Worm (Caenorhabditis elegans) whole organism, L2 larva: ENCODE measurements around the gene gst-34.
"Not testable (repeated sequence)": the region's sequence is repeated elsewhere in the genome, so short reads cannot be mapped to it uniquely, and the experiment has no call there.

Source experiments
- C34F6.9 ChIP-seq: fragments of 150-350 bp; optimal IDR thresholded peaks from 2 replicates; lab custom pipeline; 2014; ENCODE audit warnings: missing biosample characterization, missing genetic modification characterization
- R02D3.7 ChIP-seq: fragments of 150-350 bp; optimal IDR thresholded peaks from 2 replicates; lab custom pipeline; 2014; ENCODE audit warnings: missing biosample characterization, missing genetic modification characterization
- Y55F3AM.14 ChIP-seq: fragments of 200-800 bp; sonication (Bioruptor generic); optimal IDR thresholded peaks from 2 replicates; lab custom pipeline; 2018; ENCODE audit warnings: mild to moderate bottlenecking, missing genetic modification characterization, missing compliant biosample characterization
- ZK546.5 ChIP-seq: sonication (generic microtip); optimal IDR thresholded peaks from 2 replicates; lab custom pipeline; 2017; ENCODE audit warnings: missing biosample characterization, missing genetic modification characterization
- alr-1 ChIP-seq: fragments of 150-350 bp; optimal IDR thresholded peaks from 2 replicates; lab custom pipeline; 2014; ENCODE audit warnings: missing biosample characterization, missing genetic modification characterization
- ama-1 ChIP-seq: fragments of 150-350 bp; optimal IDR thresholded peaks from 2 replicates; lab custom pipeline; 2018; ENCODE audit warnings: inconsistent platforms
- blmp-1 ChIP-seq: sonication (generic microtip); optimal IDR thresholded peaks from 2 replicates; lab custom pipeline; 2017; ENCODE audit warnings: missing genetic modification characterization, mild to moderate bottlenecking, missing compliant biosample characterization, antibody characterized with exemption, moderate library complexity; ENCODE audit not compliant: insufficient read depth
- ceh-16 ChIP-seq: fragments of 150-350 bp; optimal IDR thresholded peaks from 2 replicates; lab custom pipeline; 2014; ENCODE audit warnings: missing biosample characterization, missing genetic modification characterization
- ceh-82 ChIP-seq: fragments of 150-350 bp; optimal IDR thresholded peaks from 2 replicates; lab custom pipeline; 2014; ENCODE audit warnings: missing biosample characterization, missing genetic modification characterization
- crh-2 ChIP-seq: sonication (generic microtip); optimal IDR thresholded peaks from 2 replicates; lab custom pipeline; 2017; ENCODE audit warnings: missing biosample characterization, missing genetic modification characterization
- dmd-4 ChIP-seq: sonication (generic microtip); optimal IDR thresholded peaks from 2 replicates; lab custom pipeline; 2017; ENCODE audit warnings: missing biosample characterization, missing genetic modification characterization
- egl-27 ChIP-seq: sonication (generic microtip); optimal IDR thresholded peaks from 3 replicates; lab custom pipeline; 2017; ENCODE audit warnings: missing biosample characterization, missing genetic modification reagents, missing genetic modification characterization
- elt-1 ChIP-seq: fragments of 150-350 bp; optimal IDR thresholded peaks from 2 replicates; lab custom pipeline; 2014; ENCODE audit warnings: missing biosample characterization, missing genetic modification characterization
- elt-3 ChIP-seq: sonication (generic microtip); optimal IDR thresholded peaks from 2 replicates; lab custom pipeline; 2017; ENCODE audit warnings: missing biosample characterization, missing genetic modification characterization
- fos-1 ChIP-seq: fragments of 150-350 bp; optimal IDR thresholded peaks from 2 replicates; lab custom pipeline; 2014; ENCODE audit warnings: missing biosample characterization, missing genetic modification characterization
- gmeb-1 ChIP-seq: fragments of 150-350 bp; optimal IDR thresholded peaks from 2 replicates; lab custom pipeline; 2014; ENCODE audit warnings: missing biosample characterization, missing genetic modification characterization
- lin-11 ChIP-seq: fragments of 150-350 bp; sonication (generic microtip); optimal IDR thresholded peaks from 2 replicates; lab custom pipeline; 2014; ENCODE audit warnings: missing biosample characterization, missing genetic modification characterization, inconsistent platforms, mixed read lengths
- lin-13 ChIP-seq: fragments of 150-350 bp; optimal IDR thresholded peaks from 2 replicates; lab custom pipeline; 2014; ENCODE audit warnings: missing biosample characterization, missing genetic modification reagents, missing genetic modification characterization
- lin-39 ChIP-seq: fragments of 150-350 bp; optimal IDR thresholded peaks from 2 replicates; lab custom pipeline; 2014; ENCODE audit warnings: missing biosample characterization, missing genetic modification reagents, missing genetic modification characterization
- lsy-2 ChIP-seq, 2 experiments: fragments of 150-350 bp in 1 of 2; sonication (generic microtip) in 1 of 2; optimal IDR thresholded peaks; 2 replicates each; lab custom pipeline; 2014 to 2017; ENCODE audit warnings: missing biosample characterization in 2 of 2, missing genetic modification characterization in 2 of 2
- mbf-1 ChIP-seq: sonication (generic microtip); optimal IDR thresholded peaks from 2 replicates; lab custom pipeline; 2017; ENCODE audit warnings: missing biosample characterization, missing genetic modification characterization
- mdl-1 ChIP-seq, 2 experiments: fragments of 150-350 bp in 1 of 2; sonication (generic microtip) in 1 of 2; optimal IDR thresholded peaks; 2 replicates each; lab custom pipeline; 2017; ENCODE audit warnings: missing biosample characterization in 2 of 2, missing genetic modification characterization in 2 of 2
- nhr-10 ChIP-seq: sonication (generic microtip); optimal IDR thresholded peaks from 2 replicates; lab custom pipeline; 2017; ENCODE audit warnings: missing biosample characterization, missing genetic modification characterization
- nhr-11 ChIP-seq: fragments of 150-350 bp; optimal IDR thresholded peaks from 2 replicates; lab custom pipeline; 2014; ENCODE audit warnings: missing biosample characterization, missing genetic modification characterization
- nhr-12 ChIP-seq: fragments of 150-350 bp; optimal IDR thresholded peaks from 2 replicates; lab custom pipeline; 2014; ENCODE audit warnings: missing biosample characterization, missing genetic modification characterization
- nhr-129 ChIP-seq: fragments of 150-350 bp; optimal IDR thresholded peaks from 2 replicates; lab custom pipeline; 2014; ENCODE audit warnings: missing biosample characterization, missing genetic modification characterization
- nhr-21 ChIP-seq: fragments of 150-350 bp; optimal IDR thresholded peaks from 2 replicates; lab custom pipeline; 2014; ENCODE audit warnings: missing biosample characterization, missing genetic modification characterization
- nhr-23 ChIP-seq: fragments of 150-350 bp; optimal IDR thresholded peaks from 2 replicates; lab custom pipeline; 2014; ENCODE audit warnings: missing biosample characterization, missing genetic modification reagents, missing genetic modification characterization
- nhr-237 ChIP-seq: fragments of 150-350 bp; optimal IDR thresholded peaks from 2 replicates; lab custom pipeline; 2014; ENCODE audit warnings: missing biosample characterization, missing genetic modification characterization
- nhr-25 ChIP-seq: fragments of 150-350 bp; sonication (generic microtip); optimal IDR thresholded peaks from 3 replicates; lab custom pipeline; 2014; ENCODE audit warnings: missing biosample characterization, missing genetic modification characterization
- nhr-6 ChIP-seq: fragments of 150-350 bp; optimal IDR thresholded peaks from 2 replicates; lab custom pipeline; 2014; ENCODE audit warnings: missing biosample characterization, missing genetic modification characterization
- nhr-77 ChIP-seq: fragments of 150-350 bp; optimal IDR thresholded peaks from 2 replicates; lab custom pipeline; 2014; ENCODE audit warnings: missing biosample characterization, missing genetic modification characterization
- peb-1 ChIP-seq: fragments of 150-350 bp; optimal IDR thresholded peaks from 2 replicates; lab custom pipeline; 2014; ENCODE audit warnings: missing biosample characterization, missing genetic modification characterization
- sem-4 ChIP-seq: fragments of 150-350 bp; optimal IDR thresholded peaks from 2 replicates; lab custom pipeline; 2014; ENCODE audit warnings: missing biosample characterization, missing genetic modification reagents, missing genetic modification characterization
- sma-3 ChIP-seq: sonication (generic microtip); optimal IDR thresholded peaks from 2 replicates; lab custom pipeline; 2016; ENCODE audit warnings: missing genetic modification reagents, missing genetic modification characterization, missing compliant biosample characterization
- sma-9 ChIP-seq, 2 experiments: fragments of 150-350 bp in 1 of 2; sonication (generic microtip) in 1 of 2; optimal IDR thresholded peaks; 2 replicates each; lab custom pipeline; 2014 to 2016; ENCODE audit warnings: missing genetic modification characterization in 2 of 2, mild to moderate bottlenecking in 1 of 2, missing biosample characterization in 1 of 2, missing compliant biosample characterization in 1 of 2, missing genetic modification reagents in 1 of 2, moderate library complexity in 1 of 2
- snpc-4 ChIP-seq: fragments of 150-350 bp; optimal IDR thresholded peaks from 2 replicates; lab custom pipeline; 2014; ENCODE audit warnings: missing biosample characterization, missing genetic modification characterization
- unc-39 ChIP-seq: fragments of 150-350 bp; optimal IDR thresholded peaks from 2 replicates; lab custom pipeline; 2014; ENCODE audit warnings: missing biosample characterization, missing genetic modification characterization
- unc-55 ChIP-seq: fragments of 150-350 bp; sonication (generic microtip); optimal IDR thresholded peaks from 3 replicates; lab custom pipeline; 2014; ENCODE audit warnings: missing biosample characterization, missing genetic modification reagents, missing genetic modification characterization
- unc-62 ChIP-seq: fragments of 150-350 bp; optimal IDR thresholded peaks from 2 replicates; lab custom pipeline; 2014; ENCODE audit warnings: missing biosample characterization, missing genetic modification reagents, missing genetic modification characterization
- zag-1 ChIP-seq: fragments of 150-350 bp; optimal IDR thresholded peaks from 2 replicates; lab custom pipeline; 2014; ENCODE audit warnings: missing biosample characterization, missing genetic modification characterization
- ztf-1 ChIP-seq: fragments of 200-800 bp; sonication (Bioruptor generic); conservative IDR thresholded peaks from 2 replicates; pipeline ENCODE4 v1.3.6; 2022; ENCODE audit warnings: missing genetic modification characterization, missing compliant biosample characterization
- ztf-11 ChIP-seq: sonication (generic microtip); optimal IDR thresholded peaks from 2 replicates; lab custom pipeline; 2017; ENCODE audit warnings: missing biosample characterization, missing genetic modification characterization
- ztf-4 ChIP-seq: fragments of 150-350 bp; optimal IDR thresholded peaks from 2 replicates; lab custom pipeline; 2014; ENCODE audit warnings: missing biosample characterization, missing genetic modification characterization

The gst-34 gene

ce11 chrII:15171816-15172215, 11.2 kb downstream of the gst-34 start, which contains the start of gene gst-39:
Gene gst-39, minus strand, starts transcription at chrII:15171916.
- TF ChIP-seq peb-1; fos-1 (tag; lab: Kevin White, UChicago); lin-39 (tag; lab: Kevin White, UChicago): not testable (repeated sequence)

ce11 chrII:15169811-15170282, 13.2 kb downstream of the gst-34 start, which contains the start of gene gst-29:
Gene gst-29, minus strand, starts transcription at chrII:15169861.
- TF ChIP-seq elt-1 (tag; lab: Kevin White, UChicago): no peak
- TF ChIP-seq ztf-11: no peak
- TF ChIP-seq C34F6.9 (tag; lab: Kevin White, UChicago): no peak
- TF ChIP-seq nhr-25 (tag; lab: Kevin White, UChicago): no peak
- no peak for TF ChIP-seq blmp-1 (tag; lab: Kevin White, UChicago)
- TF ChIP-seq, all 48 proteins: peak for 0

ce11 chrII:15167340-15167739, 15.7 kb downstream of the gst-34 start, which contains the start of gene gst-28:
Gene gst-28, minus strand, starts transcription at chrII:15167577.
- TF ChIP-seq lin-39 (tag; lab: Kevin White, UChicago): no peak
- peak; percentile 14 for TF ChIP-seq sma-9 (GFP tag; optimal IDR thresholded peaks at IDR 0.05; lab: Kevin White, UChicago)
- no peak for TF ChIP-seq sma-9 (tag; optimal IDR thresholded peaks at IDR 0.05; lab: Kevin White, UChicago)
- no peak for TF ChIP-seq ztf-11
- no peak for TF ChIP-seq elt-1 (tag; lab: Kevin White, UChicago)
- no peak for TF ChIP-seq sem-4 (tag; lab: Kevin White, UChicago)
- TF ChIP-seq R02D3.7 (tag; lab: Kevin White, UChicago): no peak
- TF ChIP-seq ama-1 (lab: Kevin White, UChicago): no peak
- TF ChIP-seq mdl-1 (tag; optimal IDR thresholded peaks at IDR 0.05; lab: Kevin White, UChicago): no peak

ce11 chrII:15165681-15166235, 17.3 kb downstream of the gst-34 start, which contains the start of gene gst-27:
Gene gst-27, minus strand, starts transcription at chrII:15165731.
- TF ChIP-seq ceh-82: peak; percentile 27
- TF ChIP-seq ceh-16 (tag; lab: Kevin White, UChicago): peak; percentile 26
- TF ChIP-seq nhr-11 (tag; lab: Kevin White, UChicago): no peak
- TF ChIP-seq gmeb-1 (tag; lab: Kevin White, UChicago): peak; percentile 75
- no peak for TF ChIP-seq elt-1 (tag; lab: Kevin White, UChicago)
- TF ChIP-seq unc-39 (tag; lab: Kevin White, UChicago): no peak
- no peak for TF ChIP-seq peb-1
- TF ChIP-seq fos-1 (tag; lab: Kevin White, UChicago): peak; percentile 85
- TF ChIP-seq nhr-21 (tag; lab: Kevin White, UChicago): peak; percentile 81
- peak; percentile 29 to 48 for TF ChIP-seq mdl-1 (tag; optimal IDR thresholded peaks at IDR 0.05; lab: Kevin White, UChicago)
- peak; percentile 81 for TF ChIP-seq ztf-4 (tag; lab: Kevin White, UChicago)
- peak; percentile 72 for TF ChIP-seq unc-55
- no peak for TF ChIP-seq unc-62 (GFP tag; lab: Kevin White, UChicago)
- no peak for TF ChIP-seq nhr-10 (tag; lab: Kevin White, UChicago)
- TF ChIP-seq dmd-4: no peak
- TF ChIP-seq mbf-1 (tag; lab: Kevin White, UChicago): no peak
- peak; percentile 69 for TF ChIP-seq lin-11 (tag; lab: Kevin White, UChicago)
- TF ChIP-seq alr-1 (tag; lab: Kevin White, UChicago): no peak
- TF ChIP-seq C34F6.9 (tag; lab: Kevin White, UChicago): peak; percentile 84
- TF ChIP-seq sem-4 (tag; lab: Kevin White, UChicago): peak; percentile 61
- peak; percentile 65 for TF ChIP-seq zag-1
- TF ChIP-seq nhr-23 (tag; lab: Kevin White, UChicago): no peak
- TF ChIP-seq nhr-12 (tag; lab: Kevin White, UChicago): no peak
- no peak for TF ChIP-seq ztf-1 (GFP tag; lab: Robert Waterston, UW)
- peak; percentile 47 for TF ChIP-seq egl-27
- no peak for TF ChIP-seq ZK546.5 (tag; lab: Kevin White, UChicago)
- peak; percentile 62 to 78 for TF ChIP-seq lsy-2 (tag; optimal IDR thresholded peaks at IDR 0.05; lab: Kevin White, UChicago)
- TF ChIP-seq snpc-4: peak; percentile 62
- TF ChIP-seq Y55F3AM.14 (GFP tag; lab: Kevin White, UChicago): peak; percentile 82
- TF ChIP-seq nhr-77 (tag; lab: Kevin White, UChicago): peak; percentile 80
- TF ChIP-seq crh-2: peak; percentile 92
- peak; percentile 82 for TF ChIP-seq sma-3 (GFP tag; lab: Kevin White, UChicago)
- no peak for TF ChIP-seq nhr-6
- TF ChIP-seq lin-13 (GFP tag; lab: Kevin White, UChicago): peak; percentile 86
- no peak for TF ChIP-seq ztf-11
- TF ChIP-seq sma-9 (GFP tag; optimal IDR thresholded peaks at IDR 0.05; lab: Kevin White, UChicago): peak; percentile 83
- no peak for TF ChIP-seq sma-9 (tag; optimal IDR thresholded peaks at IDR 0.05; lab: Kevin White, UChicago)
- no peak for TF ChIP-seq R02D3.7 (tag; lab: Kevin White, UChicago)
- TF ChIP-seq nhr-129 (tag; lab: Kevin White, UChicago): peak; percentile 94
- TF ChIP-seq elt-3 (tag; lab: Kevin White, UChicago): no peak
- TF ChIP-seq nhr-237 (tag; lab: Kevin White, UChicago): no peak
- TF ChIP-seq nhr-25 (tag; lab: Kevin White, UChicago): peak; percentile 63
